Fruit fly (Drosophila melanogaster) whole organism, pupa: ENCODE results near the gene CG13003.

Experiments
- CG10348 ChIP-seq: fragments of 200-800 bp; sonication (Bioruptor generic); IDR thresholded peaks from 2 replicates; pipeline ENCODE4 v1.3.6; 2022; ENCODE audit warnings: missing biosample characterization, missing genetic modification characterization
- CG12605 ChIP-seq: fragments of 200-800 bp; sonication (Bioruptor generic); IDR thresholded peaks from 2 replicates; pipeline ENCODE4 v1.3.6; 2022; ENCODE audit warnings: missing biosample characterization, missing genetic modification characterization
- CG32121 ChIP-seq: fragments of 200-800 bp; sonication (Bioruptor generic); IDR thresholded peaks from 2 replicates; pipeline ENCODE4 v1.3.6; 2022; ENCODE audit warnings: missing biosample characterization, missing genetic modification characterization
- CG8301 ChIP-seq: fragments of 200-800 bp; sonication (Bioruptor generic); optimal IDR thresholded peaks from 2 replicates; lab custom pipeline; 2018; ENCODE audit warnings: missing biosample characterization, mild to moderate bottlenecking, missing genetic modification characterization
- Ets98B ChIP-seq: fragments of 200-800 bp; sonication (Bioruptor generic); IDR thresholded peaks from 2 replicates; pipeline ENCODE4 v1.3.6; 2022; ENCODE audit warnings: missing biosample characterization, missing genetic modification characterization
- Pif1B ChIP-seq: fragments of 200-800 bp; sonication (Bioruptor generic); optimal IDR thresholded peaks from 3 replicates; lab custom pipeline; 2016; ENCODE audit warnings: missing biosample characterization, missing genetic modification characterization

dm6 chrX:16907009-16907408 lies 30.7 kb upstream of the CG13003 start:
- TF ChIP-seq CG10348 (GFP tag; lab: Robert Waterston, UW): no peak
- no peak for TF ChIP-seq CG32121
- no peak for TF ChIP-seq CG12605 (GFP tag; lab: Robert Waterston, UW)
- no peak for TF ChIP-seq Pif1B (GFP tag; lab: Kevin White, UChicago)
- TF ChIP-seq Ets98B (GFP tag; lab: Robert Waterston, UW): 0 out of 2 replicates have a peak, but pooled peaks have one; percentile 11
- TF ChIP-seq CG8301: no peak
